Fruit fly (Drosophila melanogaster) whole organism, embryonic: ENCODE data around the gene Gem3.

Source experiments
- ATbp ChIP-seq: fragments of 200-800 bp; sonication (Bioruptor generic); optimal IDR thresholded peaks from 2 replicates; lab custom pipeline; 2017; ENCODE audit warnings: missing biosample characterization, mild to moderate bottlenecking, missing genetic modification characterization, missing genetic modification reagents
- BEAF-32 ChIP-seq: fragments of 200-800 bp; sonication (Bioruptor generic); optimal IDR thresholded peaks from 3 replicates; lab custom pipeline; 2017; ENCODE audit warnings: missing biosample characterization, missing genetic modification characterization, mild to moderate bottlenecking, moderate library complexity, missing genetic modification reagents
- Bgb ChIP-seq: fragments of 200-800 bp; sonication (Bioruptor generic); IDR thresholded peaks from 2 replicates; pipeline ENCODE4 v1.3.6; 2022; ENCODE audit warnings: missing biosample characterization, missing genetic modification characterization; ENCODE audit not compliant: partially characterized antibody
- CG10209 ChIP-seq: fragments of 200-800 bp; sonication (Bioruptor generic); optimal IDR thresholded peaks from 3 replicates; lab custom pipeline; 2017; ENCODE audit warnings: missing biosample characterization, mild to moderate bottlenecking, missing genetic modification characterization, missing genetic modification reagents
- CG10462 ChIP-seq: fragments of 200-800 bp; sonication (Bioruptor generic); optimal IDR thresholded peaks from 2 replicates; lab custom pipeline; 2016; ENCODE audit warnings: missing biosample characterization, missing genetic modification characterization
- CG10959 ChIP-seq: fragments of 200-800 bp; sonication (Bioruptor generic); IDR thresholded peaks from 2 replicates; pipeline ENCODE4 v1.3.6; 2022; ENCODE audit warnings: missing biosample characterization, missing genetic modification characterization
- CG11504 ChIP-seq: fragments of 200-800 bp; sonication (Bioruptor generic); optimal IDR thresholded peaks from 3 replicates; lab custom pipeline; 2019; ENCODE audit warnings: missing biosample characterization, mild to moderate bottlenecking, missing genetic modification characterization, moderate library complexity
- CG13287 ChIP-seq: fragments of 200-800 bp; sonication (Bioruptor generic); IDR thresholded peaks from 2 replicates; pipeline ENCODE4 v1.3.6; 2022; ENCODE audit warnings: missing biosample characterization, missing genetic modification characterization; ENCODE audit not compliant: partially characterized antibody
- CG14667 ChIP-seq: fragments of 200-800 bp; sonication (Bioruptor generic); IDR thresholded peaks from 2 replicates; pipeline ENCODE4 v1.3.6; 2022; ENCODE audit warnings: missing biosample characterization, missing genetic modification characterization
- CG15073 ChIP-seq: fragments of 200-800 bp; sonication (Bioruptor generic); optimal IDR thresholded peaks from 2 replicates; lab custom pipeline; 2016; ENCODE audit warnings: missing biosample characterization, missing genetic modification characterization
- CG15269 ChIP-seq: fragments of 200-800 bp; sonication (Bioruptor generic); optimal IDR thresholded peaks from 2 replicates; lab custom pipeline; 2018; ENCODE audit warnings: missing biosample characterization, mild to moderate bottlenecking, missing genetic modification characterization, moderate library complexity
- CG1529 ChIP-seq: fragments of 200-800 bp; sonication (Bioruptor generic); optimal IDR thresholded peaks from 3 replicates; lab custom pipeline; 2018; ENCODE audit warnings: missing biosample characterization, missing genetic modification characterization
- CG1602 ChIP-seq: fragments of 200-800 bp; sonication (Bioruptor generic); optimal IDR thresholded peaks from 3 replicates; lab custom pipeline; 2016; ENCODE audit warnings: missing biosample characterization, missing genetic modification characterization
- CG1603 ChIP-seq: fragments of 200-800 bp; sonication (Bioruptor generic); optimal IDR thresholded peaks from 2 replicates; lab custom pipeline; 2019; ENCODE audit warnings: missing biosample characterization, mild to moderate bottlenecking, missing genetic modification characterization, moderate library complexity
- CG17186 ChIP-seq: fragments of 200-800 bp; sonication (Bioruptor generic); optimal IDR thresholded peaks from 3 replicates; lab custom pipeline; 2017; ENCODE audit warnings: missing biosample characterization, missing genetic modification reagents, missing genetic modification characterization
- CG17802 ChIP-seq: fragments of 200-800 bp; sonication (Bioruptor generic); optimal IDR thresholded peaks from 2 replicates; lab custom pipeline; 2018; ENCODE audit warnings: missing biosample characterization, mild to moderate bottlenecking, missing genetic modification characterization, moderate library complexity
- CG3065 ChIP-seq: fragments of 200-800 bp; sonication (Bioruptor generic); optimal IDR thresholded peaks from 2 replicates; lab custom pipeline; 2016; ENCODE audit warnings: missing biosample characterization, missing genetic modification characterization
- CG3726 ChIP-seq: fragments of 200-800 bp; sonication (Bioruptor generic); IDR thresholded peaks from 3 replicates; pipeline ENCODE4, ENCODE4 v1.3.6; 2022; ENCODE audit warnings: missing biosample characterization, missing genetic modification characterization
- CG4282 ChIP-seq: fragments of 200-800 bp; sonication (Bioruptor generic); optimal IDR thresholded peaks from 2 replicates; lab custom pipeline; 2016; ENCODE audit warnings: missing biosample characterization, missing genetic modification characterization
- CG4617 ChIP-seq: fragments of 200-800 bp; sonication (Bioruptor generic); optimal IDR thresholded peaks from 3 replicates; lab custom pipeline; 2016; ENCODE audit warnings: missing biosample characterization, missing genetic modification characterization, borderline replicate concordance
- CG4730 ChIP-seq: fragments of 200-800 bp; sonication (Bioruptor generic); IDR thresholded peaks from 2 replicates; pipeline ENCODE4 v1.3.6; 2022; ENCODE audit warnings: missing biosample characterization, missing genetic modification characterization
- CG7372 ChIP-seq: fragments of 200-800 bp; sonication (Bioruptor generic); IDR thresholded peaks from 2 replicates; pipeline ENCODE4 v1.3.6; 2022; ENCODE audit warnings: missing biosample characterization, missing genetic modification characterization
- CG7839 ChIP-seq: fragments of 200-800 bp; sonication (Bioruptor generic); optimal IDR thresholded peaks from 3 replicates; lab custom pipeline; 2018; ENCODE audit warnings: missing biosample characterization, mild to moderate bottlenecking, missing genetic modification characterization, moderate library complexity
- Chrac-16 ChIP-seq: fragments of 200-800 bp; sonication (Bioruptor generic); optimal IDR thresholded peaks from 3 replicates; lab custom pipeline; 2016; ENCODE audit warnings: missing biosample characterization, missing genetic modification characterization
- Drgx ChIP-seq: fragments of 200-800 bp; sonication (Bioruptor generic); IDR thresholded peaks from 2 replicates; pipeline ENCODE4 v1.3.6; 2022; ENCODE audit warnings: missing biosample characterization, missing genetic modification characterization
- E2f2 ChIP-seq: fragments of 200-800 bp; sonication (Bioruptor generic); IDR thresholded peaks from 2 replicates; pipeline ENCODE4 v1.3.6; 2022; ENCODE audit warnings: missing biosample characterization, missing genetic modification characterization
- MTF-1 ChIP-seq: fragments of 200-800 bp; sonication (Bioruptor generic); optimal IDR thresholded peaks from 2 replicates; lab custom pipeline; 2018; ENCODE audit warnings: missing biosample characterization, mild to moderate bottlenecking, missing genetic modification characterization, borderline replicate concordance
- NC2β ChIP-seq: fragments of 200-800 bp; sonication (Bioruptor generic); optimal IDR thresholded peaks from 2 replicates; lab custom pipeline; 2016; ENCODE audit warnings: missing biosample characterization, missing genetic modification characterization
- Nf-YA ChIP-seq: fragments of 200-800 bp; sonication (Bioruptor generic); IDR thresholded peaks from 2 replicates; pipeline ENCODE4 v1.3.6; 2022; ENCODE audit warnings: missing biosample characterization, missing genetic modification characterization
- Sox102F ChIP-seq: fragments of 200-800 bp; sonication (Bioruptor generic); optimal IDR thresholded peaks from 2 replicates; lab custom pipeline; 2018; ENCODE audit warnings: missing biosample characterization, mild to moderate bottlenecking, missing genetic modification characterization, moderate library complexity
- Ssrp ChIP-seq: fragments of 200-800 bp; sonication (Bioruptor generic); optimal IDR thresholded peaks from 2 replicates; lab custom pipeline; 2018; ENCODE audit warnings: missing biosample characterization, mild to moderate bottlenecking, missing genetic modification characterization, moderate library complexity
- bcd ChIP-seq: fragments of 200-800 bp; sonication (Bioruptor generic); optimal IDR thresholded peaks from 2 replicates; lab custom pipeline; 2017; ENCODE audit warnings: missing biosample characterization, mild to moderate bottlenecking, missing genetic modification characterization
- bsh ChIP-seq, 2 experiments: fragments of 200-800 bp; sonication (Bioruptor generic); optimal IDR thresholded peaks; 2 replicates each; lab custom pipeline; 2017 to 2018; ENCODE audit warnings: mild to moderate bottlenecking in 2 of 2, missing biosample characterization in 2 of 2, missing genetic modification characterization in 2 of 2, moderate library complexity in 1 of 2
- croc ChIP-seq: fragments of 200-800 bp; sonication (Bioruptor generic); conservative IDR thresholded peaks from 3 replicates; pipeline ENCODE4 v1.3.6; 2022; ENCODE audit warnings: missing biosample characterization, missing genetic modification characterization
- crol ChIP-seq: fragments of 200-800 bp; sonication (Bioruptor generic); IDR thresholded peaks from 2 replicates; pipeline ENCODE4 v1.3.6; 2022; ENCODE audit warnings: missing biosample characterization, missing genetic modification characterization
- fu2 ChIP-seq: fragments of 200-800 bp; sonication (Bioruptor generic); optimal IDR thresholded peaks from 2 replicates; lab custom pipeline; 2016; ENCODE audit warnings: missing biosample characterization, missing genetic modification characterization
- grn ChIP-seq: fragments of 200-800 bp; sonication (Bioruptor generic); optimal IDR thresholded peaks from 3 replicates; lab custom pipeline; 2017; ENCODE audit warnings: missing biosample characterization, missing genetic modification characterization
- gsb-n ChIP-seq: fragments of 200-800 bp; sonication (Bioruptor generic); optimal IDR thresholded peaks from 3 replicates; lab custom pipeline; 2018; ENCODE audit warnings: missing biosample characterization, mild to moderate bottlenecking, missing genetic modification characterization
- h ChIP-seq: fragments of >200 bp; optimal IDR thresholded peaks from 2 replicates; lab custom pipeline; 2017
- jigr1 ChIP-seq: fragments of 200-800 bp; sonication (Bioruptor generic); IDR thresholded peaks from 3 replicates; pipeline ENCODE4 v1.3.6; 2022; ENCODE audit warnings: missing biosample characterization, missing genetic modification characterization
- jumu ChIP-seq: fragments of 200-800 bp; sonication (Bioruptor generic); optimal IDR thresholded peaks from 3 replicates; lab custom pipeline; 2016; ENCODE audit warnings: missing biosample characterization, missing genetic modification characterization
- phol ChIP-seq: fragments of 200-800 bp; sonication (Bioruptor generic); optimal IDR thresholded peaks from 3 replicates; lab custom pipeline; 2018; ENCODE audit warnings: missing biosample characterization, mild to moderate bottlenecking, missing genetic modification characterization, moderate library complexity
- prd ChIP-seq, 3 experiments: fragments of >200 bp in 2 of 3; fragments of 200-800 bp in 1 of 3; sonication (Bioruptor generic) in 1 of 3; optimal IDR thresholded peaks in 2 of 3; IDR thresholded peaks in 1 of 3; 2 replicates in 2 of 3; 3 replicates in 1 of 3; pipeline versions ENCODE4 v1.3.6 to Lab custom; 2017 to 2022; ENCODE audit warnings: missing biosample characterization in 1 of 3, missing genetic modification characterization in 1 of 3
- sd ChIP-seq: fragments of 200-800 bp; sonication (Bioruptor generic); optimal IDR thresholded peaks from 3 replicates; lab custom pipeline; 2018; ENCODE audit warnings: missing biosample characterization, mild to moderate bottlenecking, missing genetic modification characterization, moderate library complexity
- sisA ChIP-seq: fragments of 200-800 bp; sonication (Bioruptor generic); IDR thresholded peaks from 2 replicates; pipeline ENCODE4 v1.3.6; 2022; ENCODE audit warnings: missing biosample characterization, missing genetic modification characterization
- so ChIP-seq: fragments of 200-800 bp; sonication (Bioruptor generic); IDR thresholded peaks from 3 replicates; pipeline ENCODE4 v1.3.6; 2022; ENCODE audit warnings: missing biosample characterization, missing genetic modification characterization
- tin ChIP-seq: fragments of 200-800 bp; sonication (Bioruptor generic); optimal IDR thresholded peaks from 3 replicates; lab custom pipeline; 2016; ENCODE audit warnings: missing biosample characterization, missing genetic modification characterization
- trh ChIP-seq: fragments of 200-800 bp; sonication (Bioruptor generic); optimal IDR thresholded peaks from 2 replicates; lab custom pipeline; 2016; ENCODE audit warnings: missing biosample characterization, missing genetic modification characterization
- vnd ChIP-seq: fragments of 200-800 bp; sonication (Bioruptor generic); IDR thresholded peaks from 3 replicates; pipeline ENCODE4 v1.3.6; 2022; ENCODE audit warnings: missing biosample characterization, missing genetic modification characterization; ENCODE audit not compliant: partially characterized antibody
- wek ChIP-seq: fragments of 200-800 bp; sonication (Bioruptor generic); optimal IDR thresholded peaks from 3 replicates; lab custom pipeline; 2018; ENCODE audit warnings: missing biosample characterization, mild to moderate bottlenecking, missing genetic modification characterization, moderate library complexity

Gene Gem3

DNA sequence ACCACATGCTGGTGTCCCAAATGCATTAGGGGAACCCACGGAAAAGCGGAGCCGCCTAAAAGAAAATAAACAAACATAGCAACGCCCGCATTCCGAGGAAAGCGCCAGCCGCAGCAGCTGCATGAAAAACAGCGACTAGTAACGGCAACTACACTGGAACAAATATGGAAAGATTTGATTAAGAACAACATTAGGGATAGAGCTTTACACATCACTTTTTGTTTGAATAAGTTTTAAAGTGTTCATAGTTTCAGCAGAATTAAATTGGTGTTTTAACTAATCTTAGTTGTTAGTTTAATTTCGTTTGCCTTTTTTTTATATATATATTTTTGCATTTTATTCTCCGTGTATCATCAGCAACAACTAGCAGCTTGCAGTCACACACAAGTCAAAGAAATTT is 34.9 kb downstream of the Gem3 start (continued):
- TF ChIP-seq CG3065 (GFP tag; lab: Kevin White, UChicago): no peak
- no peak for TF ChIP-seq fu2 (GFP tag; lab: Kevin White, UChicago)
- no peak for TF ChIP-seq E2f2 (GFP tag; lab: Robert Waterston, UW)
- TF ChIP-seq CG4730 (GFP tag; lab: Robert Waterston, UW): no peak
- no peak for TF ChIP-seq Nf-YA (GFP tag; lab: Robert Waterston, UW)
- peak; percentile 61 for TF ChIP-seq CG1529 (GFP tag; lab: Kevin White, UChicago)
- peak; percentile 60 for TF ChIP-seq Ssrp (tag; lab: Kevin White, UChicago)
- TF ChIP-seq gsb-n: peak; percentile 52
- TF ChIP-seq CG13287 (GFP tag; lab: Robert Waterston, UW): no peak
- no peak for TF ChIP-seq CG14667 (GFP tag; lab: Robert Waterston, UW)
- TF ChIP-seq phol: peak; percentile 70
- TF ChIP-seq CG17802 (tag; lab: Kevin White, UChicago): peak; percentile 28
- TF ChIP-seq BEAF-32 (GFP tag; lab: Kevin White, UChicago): no peak
- no peak for TF ChIP-seq CG10462 (GFP tag; lab: Kevin White, UChicago)
- TF ChIP-seq vnd (GFP tag; lab: Robert Waterston, UW): no peak
- TF ChIP-seq CG10209 (GFP tag; lab: Kevin White, UChicago): peak; percentile 32
- TF ChIP-seq CG10959: peak; percentile 19; the same call in 1 of the 2 replicates
- peak; percentile 68 for TF ChIP-seq CG11504 (tag; lab: Kevin White, UChicago)
- TF ChIP-seq prd (optimal IDR thresholded peaks at IDR 0.05; lab: Kevin White, UChicago): no peak
- peak; percentile 35; the same call in 2 of the 3 replicates for TF ChIP-seq prd (GFP tag; IDR thresholded peaks at IDR 0.05; lab: Robert Waterston, UW)
- peak; percentile 3 for TF ChIP-seq Chrac-16 (GFP tag; lab: Kevin White, UChicago)
- peak; percentile 47 for TF ChIP-seq tin (GFP tag; lab: Kevin White, UChicago)
- TF ChIP-seq CG15269: peak; percentile 33
- TF ChIP-seq Sox102F (GFP tag; lab: Kevin White, UChicago): peak; percentile 78
- TF ChIP-seq so (GFP tag; lab: Robert Waterston, UW): peak; percentile 8; the same call in 1 of the 3 replicates
- TF ChIP-seq crol (GFP tag; lab: Robert Waterston, UW): no peak
- peak; percentile 17 for TF ChIP-seq bcd (GFP tag; lab: Kevin White, UChicago)
- no peak for TF ChIP-seq trh (GFP tag; lab: Kevin White, UChicago)
- no peak; the same call in 2 of the 3 replicates for TF ChIP-seq croc (GFP tag; lab: Robert Waterston, UW)
- peak; percentile 63 for TF ChIP-seq ATbp (GFP tag; lab: Kevin White, UChicago)
- no peak for TF ChIP-seq NC2β (GFP tag; lab: Kevin White, UChicago)
- no peak for TF ChIP-seq Bgb (GFP tag; lab: Robert Waterston, UW)
- TF ChIP-seq CG4617 (GFP tag; lab: Kevin White, UChicago): no peak
- peak; percentile 31 for TF ChIP-seq CG1602 (GFP tag; lab: Kevin White, UChicago)
- peak; percentile 0 for TF ChIP-seq CG1603 (tag; lab: Kevin White, UChicago)
- TF ChIP-seq CG4282: no peak
- no peak for TF ChIP-seq grn (GFP tag; lab: Kevin White, UChicago)
- TF ChIP-seq CG17186: no peak
- no peak for TF ChIP-seq CG15073 (GFP tag; lab: Kevin White, UChicago)
- TF ChIP-seq bsh (GFP tag; optimal IDR thresholded peaks at IDR 0.05; lab: Kevin White, UChicago): peak in 1 of 2 experiments; percentile 80
- no peak for TF ChIP-seq sisA (GFP tag; lab: Robert Waterston, UW)
- no peak for TF ChIP-seq jigr1
- no peak for TF ChIP-seq MTF-1 (GFP tag; lab: Kevin White, UChicago)
- TF ChIP-seq jumu: no peak
- TF ChIP-seq CG7372 (GFP tag; lab: Robert Waterston, UW): no peak
- TF ChIP-seq sd (tag; lab: Kevin White, UChicago): peak; percentile 76
- TF ChIP-seq CG7839 (tag; lab: Kevin White, UChicago): peak; percentile 48
- TF ChIP-seq CG3726 (GFP tag; lab: Robert Waterston, UW): no peak
- TF ChIP-seq wek (GFP tag; lab: Kevin White, UChicago): no peak
- no peak for TF ChIP-seq h (lab: Kevin White, UChicago)
- TF ChIP-seq Drgx: peak; percentile 71
